Fruit fly (Drosophila melanogaster): ENCODE measurements around the gene CG10958.

Gene CG10958

dm6 chrX:8114476-8115342 lies 17.4 kb upstream of the CG10958 start (continued):
- TF ChIP-seq CG16815 (GFP tag; optimal IDR thresholded peaks at IDR 0.05) (no peak), Hey (tag; optimal IDR thresholded peaks at IDR 0.05) (peak; percentile 19), Fer2 (tag; optimal IDR thresholded peaks at IDR 0.05) (peak; percentile 19), CG12299 (tag; optimal IDR thresholded peaks at IDR 0.05) (peak; percentile 25), mirr (GFP tag; optimal IDR thresholded peaks at IDR 0.05) (peak; percentile 29), CG4854 (GFP tag; optimal IDR thresholded peaks at IDR 0.05) (peak; percentile 15), so (GFP tag; IDR thresholded peaks at IDR 0.05) (peak; percentile 75), Hr51 (GFP tag; optimal IDR thresholded peaks at IDR 0.05) (peak; percentile 15 to 77), CG14965 (GFP tag; optimal IDR thresholded peaks at IDR 0.05; ENCODE audit: borderline replicate concordance) (no peak), CG9437 (GFP tag; optimal IDR thresholded peaks at IDR 0.05) (peak; percentile 46), salm (tag; optimal IDR thresholded peaks at IDR 0.05) (peak; percentile 12), CG2889 (GFP tag; IDR thresholded peaks at IDR 0.05) (peak; percentile 36; the same call in 1 of the 3 replicates), CG17385 (GFP tag; optimal IDR thresholded peaks at IDR 0.05) (peak; percentile 71), Sox100B (GFP tag; optimal IDR thresholded peaks at IDR 0.05) (peak; percentile 61), hkb (optimal IDR thresholded peaks at IDR 0.05) (no peak), hkb (GFP tag; IDR thresholded peaks at IDR 0.05) (peak; percentile 62; the same call in 1 of the 2 replicates), CG3065 (GFP tag; optimal IDR thresholded peaks at IDR 0.05) (no peak), Oli (tag; optimal IDR thresholded peaks at IDR 0.05) (peak; percentile 71), stwl (tag; optimal IDR thresholded peaks at IDR 0.05) (no peak), CG33557 (GFP tag; optimal IDR thresholded peaks at IDR 0.05) (no peak), seq (GFP tag; IDR thresholded peaks at IDR 0.05) (peak; percentile 51; the same call in 1 of the 2 replicates), CG31441 (GFP tag; IDR thresholded peaks at IDR 0.05) (peak; percentile 62), luna (GFP tag; optimal IDR thresholded peaks at IDR 0.05) (peak; percentile 4), CG7987 (GFP tag; optimal IDR thresholded peaks at IDR 0.05) (no peak), jigr1 (GFP tag; IDR thresholded peaks at IDR 0.05) (no peak), Bdp1 (GFP tag; optimal IDR thresholded peaks at IDR 0.05) (peak; percentile 28), lola (GFP tag; optimal IDR thresholded peaks at IDR 0.05) (peak in 1 of 3 experiments; percentile 18), Poxn (GFP tag; IDR thresholded peaks at IDR 0.05) (peak; percentile 47; the same call in 1 of the 2 replicates), gro (GFP tag; optimal IDR thresholded peaks at IDR 0.05) (peak; percentile 32), CG2116 (GFP tag; optimal IDR thresholded peaks at IDR 0.05) (peak; percentile 59), CG17328 (GFP tag; IDR thresholded peaks at IDR 0.05) (0 out of 2 replicates have a peak, but pooled peaks have one; percentile 24), Atf-2 (GFP tag; optimal IDR thresholded peaks at IDR 0.05) (peak; percentile 25), zfh1 (GFP tag; IDR thresholded peaks at IDR 0.05) (peak; percentile 50; the same call in 1 of the 3 replicates), pum (GFP tag; optimal IDR thresholded peaks at IDR 0.05) (peak; percentile 15), Fer3 (tag; optimal IDR thresholded peaks at IDR 0.05) (peak; percentile 71), sr (GFP tag; IDR thresholded peaks at IDR 0.05) (no peak), sob (GFP tag; IDR thresholded peaks at IDR 0.05) (peak; percentile 62), CG15696 (tag; optimal IDR thresholded peaks at IDR 0.05) (peak; percentile 15), CG9727 (GFP tag; optimal IDR thresholded peaks at IDR 0.05) (peak; percentile 58), CG1602 (GFP tag; optimal IDR thresholded peaks at IDR 0.05) (peak; percentile 24), Meics (GFP tag; optimal IDR thresholded peaks at IDR 0.05) (peak; percentile 82), pan (optimal IDR thresholded peaks at IDR 0.05) (no peak), pan (GFP tag; optimal IDR thresholded peaks at IDR 0.05 in 1 of 2, IDR thresholded peaks at IDR 0.05 in 1 of 2) (peak in 1 of 2 experiments; percentile 73), toy (GFP tag; IDR thresholded peaks at IDR 0.05) (no peak), maf-S (GFP tag; optimal IDR thresholded peaks at IDR 0.05) (peak; percentile 6), D (optimal IDR thresholded peaks at IDR 0.05) (no peak), D (GFP tag; optimal IDR thresholded peaks at IDR 0.05) (peak; percentile 21), CG12769 (tag; optimal IDR thresholded peaks at IDR 0.05) (peak; percentile 34), otp (GFP tag; IDR thresholded peaks at IDR 0.05) (no peak)

Data from whole organism, embryonic.